Fruit fly (Drosophila melanogaster) whole organism, embryonic: ENCODE results near the gene Rab35.

Source experiments
- Abd-B ChIP-seq: fragments of 200-800 bp; sonication (Bioruptor generic); optimal IDR thresholded peaks from 2 replicates; lab custom pipeline; 2018; ENCODE audit warnings: missing biosample characterization, mild to moderate bottlenecking, missing genetic modification characterization, moderate library complexity
- Atf-2 ChIP-seq: fragments of 200-800 bp; sonication (Bioruptor generic); optimal IDR thresholded peaks from 2 replicates; lab custom pipeline; 2016; ENCODE audit warnings: missing biosample characterization, missing genetic modification characterization
- CG10147 ChIP-seq: fragments of 200-800 bp; sonication (Bioruptor generic); optimal IDR thresholded peaks from 2 replicates; lab custom pipeline; 2019; ENCODE audit warnings: missing biosample characterization, mild to moderate bottlenecking, missing genetic modification characterization, moderate library complexity
- CG10543 ChIP-seq: fragments of 200-800 bp; sonication (Bioruptor generic); optimal IDR thresholded peaks from 3 replicates; lab custom pipeline; 2017; ENCODE audit warnings: missing biosample characterization, mild to moderate bottlenecking, missing genetic modification characterization, moderate library complexity
- CG11085 ChIP-seq: fragments of 200-800 bp; sonication (Bioruptor generic); IDR thresholded peaks from 2 replicates; pipeline ENCODE4 v1.3.6; 2022; ENCODE audit warnings: missing biosample characterization, missing genetic modification characterization
- CG11456 ChIP-seq: fragments of 200-800 bp; sonication (Bioruptor generic); IDR thresholded peaks from 3 replicates; pipeline ENCODE4 v1.3.6; 2022; ENCODE audit warnings: missing biosample characterization, missing genetic modification characterization
- CG12299 ChIP-seq: fragments of 200-800 bp; sonication (Bioruptor generic); optimal IDR thresholded peaks from 2 replicates; lab custom pipeline; 2018; ENCODE audit warnings: missing biosample characterization, mild to moderate bottlenecking, missing genetic modification characterization
- CG12769 ChIP-seq: fragments of 200-800 bp; sonication (Bioruptor generic); optimal IDR thresholded peaks from 2 replicates; lab custom pipeline; 2019; ENCODE audit warnings: missing biosample characterization, mild to moderate bottlenecking, missing genetic modification characterization, moderate library complexity
- CG15601 ChIP-seq: fragments of 200-800 bp; sonication (Bioruptor generic); optimal IDR thresholded peaks from 3 replicates; lab custom pipeline; 2019; ENCODE audit warnings: missing biosample characterization, mild to moderate bottlenecking, missing genetic modification characterization, moderate library complexity
- CG1647 ChIP-seq: fragments of 200-800 bp; sonication (Bioruptor generic); optimal IDR thresholded peaks from 3 replicates; lab custom pipeline; 2016; ENCODE audit warnings: missing biosample characterization, missing genetic modification characterization
- CG17359 ChIP-seq: fragments of 200-800 bp; sonication (Bioruptor generic); optimal IDR thresholded peaks from 3 replicates; lab custom pipeline; 2018; ENCODE audit warnings: missing biosample characterization, mild to moderate bottlenecking, missing genetic modification characterization, moderate library complexity
- CG17568 ChIP-seq: fragments of 200-800 bp; sonication (Bioruptor generic); optimal IDR thresholded peaks from 2 replicates; lab custom pipeline; 2018; ENCODE audit warnings: missing biosample characterization, mild to moderate bottlenecking, missing genetic modification characterization, moderate library complexity
- CG17612 ChIP-seq: fragments of 200-800 bp; sonication (Bioruptor generic); IDR thresholded peaks from 2 replicates; pipeline ENCODE4 v1.3.6; 2022; ENCODE audit warnings: missing biosample characterization, missing genetic modification characterization
- CG17912 ChIP-seq: fragments of 200-800 bp; sonication (Bioruptor generic); optimal IDR thresholded peaks from 2 replicates; lab custom pipeline; 2018; ENCODE audit warnings: missing biosample characterization, mild to moderate bottlenecking, missing genetic modification characterization
- CG2889 ChIP-seq: fragments of 200-800 bp; sonication (Bioruptor generic); IDR thresholded peaks from 3 replicates; pipeline ENCODE4 v1.3.6; 2022; ENCODE audit warnings: missing biosample characterization, missing genetic modification characterization
- CG33213 ChIP-seq: fragments of 200-800 bp; sonication (Bioruptor generic); optimal IDR thresholded peaks from 3 replicates; lab custom pipeline; 2016; ENCODE audit warnings: missing biosample characterization, missing genetic modification characterization
- CG6254 ChIP-seq: fragments of 200-800 bp; sonication (Bioruptor generic); optimal IDR thresholded peaks from 3 replicates; lab custom pipeline; 2017; ENCODE audit warnings: mild to moderate bottlenecking, missing biosample characterization, missing genetic modification reagents, missing genetic modification characterization
- CG6654 ChIP-seq: fragments of 200-800 bp; sonication (Bioruptor generic); optimal IDR thresholded peaks from 2 replicates; lab custom pipeline; 2017; ENCODE audit warnings: missing biosample characterization, mild to moderate bottlenecking, missing genetic modification characterization
- CG6854 ChIP-seq: fragments of 200-800 bp; sonication (Bioruptor generic); optimal IDR thresholded peaks from 3 replicates; lab custom pipeline; 2017; ENCODE audit warnings: missing biosample characterization, mild to moderate bottlenecking, missing genetic modification characterization
- CG9932 ChIP-seq: fragments of 200-800 bp; sonication (Bioruptor generic); IDR thresholded peaks from 2 replicates; pipeline ENCODE4 v1.3.6; 2022; ENCODE audit warnings: missing biosample characterization, missing genetic modification characterization
- Deaf1 ChIP-seq: fragments of 200-800 bp; optimal IDR thresholded peaks from 3 replicates; lab custom pipeline; 2019; ENCODE audit warnings: missing biosample characterization, mild to moderate bottlenecking, missing genetic modification characterization, moderate library complexity
- GATAe ChIP-seq: fragments of 200-800 bp; sonication (Bioruptor generic); conservative IDR thresholded peaks from 2 replicates; pipeline ENCODE4 v1.3.6; 2022; ENCODE audit warnings: missing biosample characterization, missing genetic modification characterization
- HLH54F ChIP-seq: fragments of 200-800 bp; sonication (Bioruptor generic); optimal IDR thresholded peaks from 3 replicates; lab custom pipeline; 2016; ENCODE audit warnings: missing biosample characterization, missing genetic modification characterization
- HmgZ ChIP-seq: fragments of 200-800 bp; sonication (Bioruptor generic); optimal IDR thresholded peaks from 2 replicates; lab custom pipeline; 2018; ENCODE audit warnings: missing biosample characterization, mild to moderate bottlenecking, missing genetic modification characterization
- Hr51 ChIP-seq, 2 experiments: fragments of 200-800 bp; sonication (Bioruptor generic); optimal IDR thresholded peaks; 2 replicates in 1 of 2; 3 replicates in 1 of 2; lab custom pipeline; 2016 to 2018; ENCODE audit warnings: missing biosample characterization in 2 of 2, missing genetic modification characterization in 2 of 2, mild to moderate bottlenecking in 1 of 2, moderate library complexity in 1 of 2
- Lim3 ChIP-seq: fragments of 200-800 bp; sonication (Bioruptor generic); IDR thresholded peaks from 2 replicates; pipeline ENCODE4 v1.3.6; 2022; ENCODE audit warnings: missing biosample characterization, missing genetic modification characterization
- MESR4 ChIP-seq: fragments of 200-800 bp; sonication (Bioruptor generic); optimal IDR thresholded peaks from 2 replicates; lab custom pipeline; 2018; ENCODE audit warnings: missing biosample characterization, mild to moderate bottlenecking, missing genetic modification characterization, moderate library complexity
- NK7.1 ChIP-seq: fragments of 200-800 bp; sonication (Bioruptor generic); optimal IDR thresholded peaks from 3 replicates; lab custom pipeline; 2016; ENCODE audit warnings: missing biosample characterization, missing genetic modification characterization
- PHDP ChIP-seq: fragments of 200-800 bp; sonication (Bioruptor generic); optimal IDR thresholded peaks from 3 replicates; lab custom pipeline; 2018; ENCODE audit warnings: missing biosample characterization, mild to moderate bottlenecking, missing genetic modification characterization, moderate library complexity
- Ptx1 ChIP-seq: fragments of 200-800 bp; sonication (Bioruptor generic); IDR thresholded peaks from 2 replicates; pipeline ENCODE4 v1.3.6; 2022; ENCODE audit warnings: missing biosample characterization, missing genetic modification characterization
- Xrp1 ChIP-seq: fragments of 200-800 bp; sonication (Bioruptor generic); IDR thresholded peaks from 2 replicates; pipeline ENCODE4 v1.3.6; 2022; ENCODE audit warnings: missing biosample characterization, missing genetic modification characterization
- ac ChIP-seq: fragments of 200-800 bp; sonication (Bioruptor generic); optimal IDR thresholded peaks from 3 replicates; lab custom pipeline; 2017; ENCODE audit warnings: missing biosample characterization, mild to moderate bottlenecking, missing genetic modification characterization
- bowl ChIP-seq: fragments of 200-800 bp; sonication (Bioruptor generic); IDR thresholded peaks from 2 replicates; pipeline ENCODE4 v1.3.6; 2022; ENCODE audit warnings: missing biosample characterization, missing genetic modification characterization
- bsh ChIP-seq, 2 experiments: fragments of 200-800 bp; sonication (Bioruptor generic); optimal IDR thresholded peaks; 2 replicates each; lab custom pipeline; 2017 to 2018; ENCODE audit warnings: mild to moderate bottlenecking in 2 of 2, missing biosample characterization in 2 of 2, missing genetic modification characterization in 2 of 2, moderate library complexity in 1 of 2
- caup ChIP-seq: fragments of 200-800 bp; sonication (Bioruptor generic); optimal IDR thresholded peaks from 3 replicates; lab custom pipeline; 2017; ENCODE audit warnings: missing biosample characterization, mild to moderate bottlenecking, missing genetic modification characterization, moderate library complexity; ENCODE audit not compliant: severe bottlenecking
- da ChIP-seq: fragments of 200-800 bp; sonication (Bioruptor generic); optimal IDR thresholded peaks from 2 replicates; lab custom pipeline; 2016; ENCODE audit warnings: missing biosample characterization, missing genetic modification characterization
- dm ChIP-seq: fragments of 200-800 bp; sonication (Bioruptor generic); optimal IDR thresholded peaks from 3 replicates; lab custom pipeline; 2016; ENCODE audit warnings: missing biosample characterization, missing genetic modification characterization
- ewg ChIP-seq: fragments of 200-800 bp; sonication (Bioruptor generic); optimal IDR thresholded peaks from 3 replicates; lab custom pipeline; 2017; ENCODE audit warnings: mild to moderate bottlenecking, missing biosample characterization, missing genetic modification reagents, missing genetic modification characterization
- ham ChIP-seq: fragments of 200-800 bp; sonication (Bioruptor generic); IDR thresholded peaks from 2 replicates; pipeline ENCODE4 v1.3.6; 2022; ENCODE audit warnings: missing biosample characterization, missing genetic modification characterization
- kni ChIP-seq: fragments of 200-800 bp; sonication (Bioruptor generic); optimal IDR thresholded peaks from 3 replicates; lab custom pipeline; 2017; ENCODE audit warnings: mild to moderate bottlenecking, missing biosample characterization, missing genetic modification reagents, missing genetic modification characterization
- mirr ChIP-seq: fragments of 200-800 bp; sonication (Bioruptor generic); optimal IDR thresholded peaks from 3 replicates; lab custom pipeline; 2018; ENCODE audit warnings: missing biosample characterization, mild to moderate bottlenecking, missing genetic modification characterization
- prd ChIP-seq, 3 experiments: fragments of >200 bp in 2 of 3; fragments of 200-800 bp in 1 of 3; sonication (Bioruptor generic) in 1 of 3; optimal IDR thresholded peaks in 2 of 3; IDR thresholded peaks in 1 of 3; 2 replicates in 2 of 3; 3 replicates in 1 of 3; pipeline versions ENCODE4 v1.3.6 to Lab custom; 2017 to 2022; ENCODE audit warnings: missing biosample characterization in 1 of 3, missing genetic modification characterization in 1 of 3
- run ChIP-seq: fragments of 200-800 bp; sonication (Bioruptor generic); optimal IDR thresholded peaks from 3 replicates; lab custom pipeline; 2018; ENCODE audit warnings: missing biosample characterization, mild to moderate bottlenecking, missing genetic modification characterization
- shn ChIP-seq: fragments of 200-800 bp; sonication (Bioruptor generic); optimal IDR thresholded peaks from 3 replicates; lab custom pipeline; 2016; ENCODE audit warnings: missing biosample characterization, missing genetic modification characterization
- slbo ChIP-seq: fragments of 200-800 bp; sonication (Bioruptor generic); IDR thresholded peaks from 2 replicates; pipeline ENCODE4 v1.3.6; 2022; ENCODE audit warnings: missing biosample characterization, missing genetic modification characterization
- sqz ChIP-seq: fragments of 200-800 bp; sonication (Bioruptor generic); optimal IDR thresholded peaks from 3 replicates; lab custom pipeline; 2018; ENCODE audit warnings: missing biosample characterization, mild to moderate bottlenecking, missing genetic modification characterization
- sr ChIP-seq: fragments of 200-800 bp; sonication (Bioruptor generic); IDR thresholded peaks from 3 replicates; pipeline ENCODE4 v1.3.6; 2022; ENCODE audit warnings: missing biosample characterization, missing genetic modification characterization
- tna ChIP-seq: fragments of 200-800 bp; sonication (Bioruptor generic); IDR thresholded peaks from 2 replicates; pipeline ENCODE4 v1.3.6; 2022; ENCODE audit warnings: missing biosample characterization, missing genetic modification characterization; ENCODE audit not compliant: partially characterized antibody
- wek ChIP-seq: fragments of 200-800 bp; sonication (Bioruptor generic); optimal IDR thresholded peaks from 3 replicates; lab custom pipeline; 2018; ENCODE audit warnings: missing biosample characterization, mild to moderate bottlenecking, missing genetic modification characterization, moderate library complexity

Rab35 gene

dm6 chrX:20173464-20173995 is 13.9 kb upstream of the Rab35 start, which contains the start of gene AnxB10 (continued):
- TF ChIP-seq ewg (GFP tag; lab: Kevin White, UChicago) (peak; percentile 31), slbo (GFP tag; lab: Robert Waterston, UW) (peak; percentile 54), HLH54F (GFP tag; lab: Kevin White, UChicago) (peak; percentile 36), sqz (GFP tag; lab: Kevin White, UChicago) (no peak), wek (no peak), prd (optimal IDR thresholded peaks at IDR 0.05; lab: Kevin White, UChicago) (no peak), prd (GFP tag; IDR thresholded peaks at IDR 0.05; lab: Robert Waterston, UW) (peak; percentile 44; the same call in 2 of the 3 replicates), Lim3 (GFP tag; lab: Robert Waterston, UW) (no peak), GATAe (GFP tag; lab: Robert Waterston, UW) (no peak), shn (no peak), CG1647 (GFP tag; lab: Kevin White, UChicago) (peak; percentile 11), CG10543 (GFP tag; lab: Kevin White, UChicago) (no peak), NK7.1 (no peak), ac (GFP tag; lab: Kevin White, UChicago) (no peak), CG33213 (GFP tag; lab: Kevin White, UChicago) (no peak), Abd-B (peak; percentile 41), CG12299 (tag; lab: Kevin White, UChicago) (no peak), run (no peak), tna (GFP tag; lab: Robert Waterston, UW) (no peak), CG17359 (peak; percentile 57), CG9932 (0 out of 2 replicates have a peak, but pooled peaks have one; percentile 21), mirr (no peak), Deaf1 (tag; lab: Kevin White, UChicago) (peak; percentile 42), CG12769 (tag; lab: Kevin White, UChicago) (no peak), Hr51 (GFP tag; optimal IDR thresholded peaks at IDR 0.05; lab: Kevin White, UChicago) (peak in 1 of 2 experiments; percentile 75), bsh (GFP tag; optimal IDR thresholded peaks at IDR 0.05; lab: Kevin White, UChicago) (peak; percentile 53 to 83), CG17612 (GFP tag; lab: Robert Waterston, UW) (no peak), Ptx1 (peak; percentile 69), sr (GFP tag; lab: Robert Waterston, UW) (no peak), CG10147 (GFP tag; lab: Kevin White, UChicago) (peak; percentile 74), CG11085 (no peak), da (no peak), bowl (GFP tag; lab: Robert Waterston, UW) (peak; percentile 61; the same call in 1 of the 2 replicates), kni (GFP tag; lab: Kevin White, UChicago) (no peak), CG2889 (GFP tag; lab: Robert Waterston, UW) (no peak), caup (peak; percentile 54), Xrp1 (GFP tag; lab: Robert Waterston, UW) (peak; percentile 57; the same call in 1 of the 2 replicates), HmgZ (tag; lab: Kevin White, UChicago) (no peak), CG6654 (GFP tag; lab: Kevin White, UChicago) (peak; percentile 4), MESR4 (no peak), Atf-2 (GFP tag; lab: Kevin White, UChicago) (peak; percentile 5), PHDP (tag; lab: Kevin White, UChicago) (peak; percentile 36), CG17912 (GFP tag; lab: Kevin White, UChicago) (no peak), CG15601 (tag; lab: Kevin White, UChicago) (peak; percentile 7), ham (no peak), CG11456 (no peak), CG6254 (GFP tag; lab: Kevin White, UChicago) (peak; percentile 32), CG17568 (GFP tag; lab: Kevin White, UChicago) (no peak), dm (GFP tag; lab: Kevin White, UChicago) (no peak), CG6854 (GFP tag; lab: Kevin White, UChicago) (peak; percentile 60)
